Fruit fly (Drosophila melanogaster) whole organism, embryonic: ENCODE results near the gene CG10232.

Source experiments
- NFAT ChIP-seq: fragments of 200-800 bp; sonication (Bioruptor generic); IDR thresholded peaks from 2 replicates; pipeline ENCODE4 v1.3.6; 2022; ENCODE audit warnings: missing biosample characterization, missing genetic modification characterization
- cg ChIP-seq: fragments of 200-800 bp; sonication (Bioruptor generic); optimal IDR thresholded peaks from 3 replicates; lab custom pipeline; 2019; ENCODE audit warnings: missing biosample characterization, mild to moderate bottlenecking, missing genetic modification characterization, moderate library complexity
- gsb ChIP-seq: fragments of 200-800 bp; sonication (Bioruptor generic); IDR thresholded peaks from 2 replicates; pipeline ENCODE4 v1.3.6; 2022; ENCODE audit warnings: missing biosample characterization, missing genetic modification characterization
- unc-4 ChIP-seq: fragments of 200-800 bp; sonication (Bioruptor generic); IDR thresholded peaks from 2 replicates; pipeline ENCODE4 v1.3.6; 2022; ENCODE audit warnings: missing biosample characterization, missing genetic modification characterization; ENCODE audit not compliant: partially characterized antibody

DNA sequence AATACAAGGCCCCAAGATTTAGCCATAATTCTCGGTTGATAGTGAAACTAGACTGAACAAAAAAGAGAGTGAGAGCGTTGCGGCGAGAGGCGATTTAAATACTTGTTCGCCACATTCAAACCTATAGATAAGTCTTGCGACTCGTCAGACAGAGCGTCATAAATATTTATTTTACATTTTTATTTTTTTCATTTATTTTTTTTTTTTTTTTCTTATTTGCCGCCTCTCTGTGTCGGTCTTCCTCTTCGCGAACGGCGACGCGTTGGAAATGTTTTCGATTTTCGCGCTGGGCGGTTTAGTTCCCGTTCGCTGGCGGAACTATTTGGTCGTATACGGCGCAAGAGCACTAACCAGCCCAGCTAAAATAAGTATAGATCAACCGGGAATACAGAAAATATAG lies 6.7 kb upstream of the CG10232 start:
- no peak for TF ChIP-seq NFAT (GFP tag; lab: Robert Waterston, UW)
- TF ChIP-seq gsb: no peak
- no peak for TF ChIP-seq unc-4 (GFP tag; lab: Robert Waterston, UW)
- TF ChIP-seq cg (GFP tag; lab: Kevin White, UChicago): no peak
